Fruit fly (Drosophila melanogaster) whole organism, embryonic: ENCODE results near the gene Rab18.
A peak's percentile ranks its signal among the peaks of the same experiment; 100 is the strongest.

Experiments
- Ada2b ChIP-seq: fragments of 200-800 bp; sonication (Bioruptor generic); IDR thresholded peaks from 2 replicates; pipeline ENCODE4 v1.3.6; 2022; ENCODE audit warnings: missing biosample characterization, missing genetic modification characterization
- CG10147 ChIP-seq: fragments of 200-800 bp; sonication (Bioruptor generic); optimal IDR thresholded peaks from 2 replicates; lab custom pipeline; 2019; ENCODE audit warnings: missing biosample characterization, mild to moderate bottlenecking, missing genetic modification characterization, moderate library complexity
- CG10565 ChIP-seq: fragments of 200-800 bp; sonication (Bioruptor generic); optimal IDR thresholded peaks from 3 replicates; lab custom pipeline; 2016; ENCODE audit warnings: missing biosample characterization, mild to moderate bottlenecking, missing genetic modification characterization
- CG11560 ChIP-seq: fragments of 200-800 bp; sonication (Bioruptor generic); IDR thresholded peaks from 3 replicates; pipeline ENCODE4 v1.3.6; 2022; ENCODE audit warnings: missing biosample characterization, missing genetic modification characterization
- CG13287 ChIP-seq: fragments of 200-800 bp; sonication (Bioruptor generic); IDR thresholded peaks from 2 replicates; pipeline ENCODE4 v1.3.6; 2022; ENCODE audit warnings: missing biosample characterization, missing genetic modification characterization; ENCODE audit not compliant: partially characterized antibody
- CG14050 ChIP-seq: fragments of 200-800 bp; sonication (Bioruptor generic); IDR thresholded peaks from 3 replicates; pipeline ENCODE4 v1.3.6; 2022; ENCODE audit warnings: missing biosample characterization, missing genetic modification characterization
- CG14710 ChIP-seq: fragments of 200-800 bp; sonication (Bioruptor generic); optimal IDR thresholded peaks from 3 replicates; lab custom pipeline; 2019; ENCODE audit warnings: missing biosample characterization, mild to moderate bottlenecking, missing genetic modification characterization, moderate library complexity
- CG15696 ChIP-seq: fragments of 200-800 bp; sonication (Bioruptor generic); optimal IDR thresholded peaks from 2 replicates; lab custom pipeline; 2019; ENCODE audit warnings: missing biosample characterization, mild to moderate bottlenecking, missing genetic modification characterization, moderate library complexity
- CG16779 ChIP-seq: fragments of 200-800 bp; sonication (Bioruptor generic); IDR thresholded peaks from 2 replicates; pipeline ENCODE4 v1.3.6; 2022; ENCODE audit warnings: missing biosample characterization, missing genetic modification characterization
- CG17361 ChIP-seq: fragments of 200-800 bp; sonication (Bioruptor generic); IDR thresholded peaks from 3 replicates; pipeline ENCODE4 v1.3.6; 2022; ENCODE audit warnings: missing biosample characterization, missing genetic modification characterization
- CG17802 ChIP-seq: fragments of 200-800 bp; sonication (Bioruptor generic); optimal IDR thresholded peaks from 2 replicates; lab custom pipeline; 2018; ENCODE audit warnings: missing biosample characterization, mild to moderate bottlenecking, missing genetic modification characterization, moderate library complexity
- CG17829 ChIP-seq: fragments of 200-800 bp; optimal IDR thresholded peaks from 2 replicates; lab custom pipeline; 2019; ENCODE audit warnings: missing biosample characterization, mild to moderate bottlenecking, missing genetic modification characterization, moderate library complexity
- CG2199 ChIP-seq: fragments of 200-800 bp; sonication (Bioruptor generic); IDR thresholded peaks from 3 replicates; pipeline ENCODE4 v1.3.6; 2022; ENCODE audit warnings: missing biosample characterization, missing genetic modification characterization
- CG31441 ChIP-seq: fragments of 200-800 bp; sonication (Bioruptor generic); IDR thresholded peaks from 2 replicates; pipeline ENCODE4 v1.3.6; 2022; ENCODE audit warnings: missing biosample characterization, missing genetic modification characterization
- CG33213 ChIP-seq: fragments of 200-800 bp; sonication (Bioruptor generic); optimal IDR thresholded peaks from 3 replicates; lab custom pipeline; 2016; ENCODE audit warnings: missing biosample characterization, missing genetic modification characterization
- CG5180 ChIP-seq: fragments of 200-800 bp; sonication (Bioruptor generic); optimal IDR thresholded peaks from 3 replicates; lab custom pipeline; 2017; ENCODE audit warnings: missing biosample characterization, missing genetic modification characterization, mild to moderate bottlenecking, moderate library complexity, missing genetic modification reagents
- CG6791 ChIP-seq: fragments of 200-800 bp; sonication (Bioruptor generic); IDR thresholded peaks from 3 replicates; pipeline ENCODE4 v1.3.6; 2022; ENCODE audit warnings: missing biosample characterization, missing genetic modification characterization; ENCODE audit not compliant: partially characterized antibody
- CG8290 ChIP-seq, 3 experiments: fragments of 200-800 bp; sonication (Bioruptor generic); optimal IDR thresholded peaks; 2 replicates each; lab custom pipeline; 2016 to 2019; ENCODE audit warnings: missing biosample characterization in 3 of 3, missing genetic modification characterization in 3 of 3, mild to moderate bottlenecking in 2 of 3, moderate library complexity in 1 of 3
- CG8478 ChIP-seq: fragments of >200 bp; optimal IDR thresholded peaks from 2 replicates; lab custom pipeline; 2018
- Dp ChIP-seq: fragments of 200-800 bp; sonication (Bioruptor generic); optimal IDR thresholded peaks from 2 replicates; lab custom pipeline; 2018; ENCODE audit warnings: missing biosample characterization, mild to moderate bottlenecking, missing genetic modification characterization, moderate library complexity
- Dref ChIP-seq: fragments of 200-800 bp; sonication (Bioruptor generic); IDR thresholded peaks from 2 replicates; pipeline ENCODE4 v1.3.6; 2022; ENCODE audit warnings: missing biosample characterization, missing genetic modification characterization
- Ets65A ChIP-seq: fragments of 200-800 bp; sonication (Bioruptor generic); peaks from one replicate; lab custom pipeline; 2016; ENCODE audit warnings: missing biosample characterization, missing genetic modification characterization
- H2.0 ChIP-seq: fragments of 200-800 bp; sonication (Bioruptor generic); IDR thresholded peaks from 2 replicates; pipeline ENCODE4 v1.3.6; 2022; ENCODE audit warnings: missing biosample characterization, missing genetic modification characterization
- Hr78 ChIP-seq, 2 experiments: fragments of 200-800 bp in 1 of 2; fragments of >200 bp in 1 of 2; sonication (Bioruptor generic) in 1 of 2; optimal IDR thresholded peaks; 2 replicates each; lab custom pipeline; 2017 to 2019; ENCODE audit warnings: missing biosample characterization in 2 of 2, missing genetic modification characterization in 2 of 2, mild to moderate bottlenecking in 1 of 2, moderate library complexity in 1 of 2
- Lim3 ChIP-seq: fragments of 200-800 bp; sonication (Bioruptor generic); IDR thresholded peaks from 2 replicates; pipeline ENCODE4 v1.3.6; 2022; ENCODE audit warnings: missing biosample characterization, missing genetic modification characterization
- NC2α ChIP-seq: fragments of 200-800 bp; sonication (Bioruptor generic); optimal IDR thresholded peaks from 2 replicates; lab custom pipeline; 2016; ENCODE audit warnings: missing biosample characterization, missing genetic modification characterization
- Nf-YB ChIP-seq: fragments of 200-800 bp; sonication (Bioruptor generic); optimal IDR thresholded peaks from 3 replicates; lab custom pipeline; 2019; ENCODE audit warnings: missing biosample characterization, mild to moderate bottlenecking, missing genetic modification characterization, moderate library complexity
- Sox102F ChIP-seq: fragments of 200-800 bp; sonication (Bioruptor generic); optimal IDR thresholded peaks from 2 replicates; lab custom pipeline; 2018; ENCODE audit warnings: missing biosample characterization, mild to moderate bottlenecking, missing genetic modification characterization, moderate library complexity
- az2 ChIP-seq: fragments of 200-800 bp; sonication (Bioruptor generic); optimal IDR thresholded peaks from 3 replicates; lab custom pipeline; 2016; ENCODE audit warnings: missing biosample characterization, missing genetic modification characterization
- br ChIP-seq: fragments of >200 bp; optimal IDR thresholded peaks from 2 replicates; lab custom pipeline; 2017
- chinmo ChIP-seq: fragments of 200-800 bp; sonication (Bioruptor generic); IDR thresholded peaks from 4 replicates; pipeline ENCODE4 v1.3.6; 2022; ENCODE audit warnings: missing biosample characterization, missing genetic modification characterization; ENCODE audit not compliant: partially characterized antibody
- dimm ChIP-seq: fragments of 200-800 bp; sonication (Bioruptor generic); IDR thresholded peaks from 2 replicates; pipeline ENCODE4 v1.3.6; 2022; ENCODE audit warnings: missing biosample characterization, missing genetic modification characterization
- dmrt99B ChIP-seq: fragments of 200-800 bp; sonication (Bioruptor generic); optimal IDR thresholded peaks from 2 replicates; lab custom pipeline; 2018; ENCODE audit warnings: missing biosample characterization, mild to moderate bottlenecking, missing genetic modification characterization, moderate library complexity
- esg ChIP-seq: fragments of 200-800 bp; sonication (Bioruptor generic); conservative IDR thresholded peaks from 2 replicates; pipeline ENCODE4 v1.3.6; 2022; ENCODE audit warnings: missing biosample characterization, missing genetic modification characterization
- ewg ChIP-seq: fragments of 200-800 bp; sonication (Bioruptor generic); optimal IDR thresholded peaks from 3 replicates; lab custom pipeline; 2017; ENCODE audit warnings: mild to moderate bottlenecking, missing biosample characterization, missing genetic modification reagents, missing genetic modification characterization
- lab ChIP-seq: fragments of 200-800 bp; sonication (Bioruptor generic); optimal IDR thresholded peaks from 3 replicates; lab custom pipeline; 2017; ENCODE audit warnings: missing biosample characterization, missing genetic modification characterization, mild to moderate bottlenecking, moderate library complexity, missing genetic modification reagents
- nau ChIP-seq: fragments of 200-800 bp; sonication (Bioruptor generic); optimal IDR thresholded peaks from 3 replicates; lab custom pipeline; 2017; ENCODE audit warnings: missing biosample characterization, mild to moderate bottlenecking, missing genetic modification characterization, missing genetic modification reagents
- onecut ChIP-seq: fragments of 200-800 bp; sonication (Bioruptor generic); IDR thresholded peaks from 2 replicates; pipeline ENCODE4 v1.3.6; 2022; ENCODE audit warnings: missing biosample characterization, missing genetic modification characterization
- p53 ChIP-seq: fragments of 200-800 bp; sonication (Bioruptor generic); optimal IDR thresholded peaks from 2 replicates; lab custom pipeline; 2016; ENCODE audit warnings: missing biosample characterization, missing genetic modification characterization
- pan ChIP-seq, 4 experiments: fragments of >200 bp in 3 of 4; fragments of 200-800 bp in 1 of 4; sonication (Bioruptor generic) in 1 of 4; optimal IDR thresholded peaks in 3 of 4; IDR thresholded peaks in 1 of 4; 2 replicates each; pipeline versions ENCODE4 v1.3.6 to Lab custom; 2017 to 2022; ENCODE audit warnings: missing biosample characterization in 2 of 4, missing genetic modification characterization in 2 of 4, mixed read lengths in 1 of 4
- pita ChIP-seq: fragments of 200-800 bp; sonication (Bioruptor generic); optimal IDR thresholded peaks from 2 replicates; lab custom pipeline; 2017; ENCODE audit warnings: missing biosample characterization, mild to moderate bottlenecking, missing genetic modification characterization
- salm ChIP-seq: fragments of 200-800 bp; sonication (Bioruptor generic); optimal IDR thresholded peaks from 2 replicates; lab custom pipeline; 2018; ENCODE audit warnings: missing biosample characterization, mild to moderate bottlenecking, missing genetic modification characterization
- sc ChIP-seq, 3 experiments: fragments of >200 bp in 2 of 3; fragments of 200-800 bp in 1 of 3; sonication (Bioruptor generic) in 1 of 3; optimal IDR thresholded peaks; 2 replicates in 2 of 3; 3 replicates in 1 of 3; lab custom pipeline; 2017; ENCODE audit warnings: mild to moderate bottlenecking in 1 of 3, missing biosample characterization in 1 of 3, missing genetic modification characterization in 1 of 3, missing genetic modification reagents in 1 of 3
- sim ChIP-seq: fragments of 200-800 bp; sonication (Bioruptor generic); IDR thresholded peaks from 2 replicates; pipeline ENCODE4 v1.3.6; 2022; ENCODE audit warnings: missing biosample characterization, missing genetic modification characterization
- sr ChIP-seq: fragments of 200-800 bp; sonication (Bioruptor generic); IDR thresholded peaks from 3 replicates; pipeline ENCODE4 v1.3.6; 2022; ENCODE audit warnings: missing biosample characterization, missing genetic modification characterization
- stc ChIP-seq: fragments of 200-800 bp; sonication (Bioruptor generic); IDR thresholded peaks from 2 replicates; pipeline ENCODE4 v1.3.6; 2022; ENCODE audit warnings: missing biosample characterization, missing genetic modification characterization
- vfl ChIP-seq: fragments of 200-800 bp; sonication (Bioruptor generic); optimal IDR thresholded peaks from 2 replicates; lab custom pipeline; 2016; ENCODE audit warnings: missing biosample characterization, missing genetic modification characterization
- wek ChIP-seq: fragments of 200-800 bp; sonication (Bioruptor generic); optimal IDR thresholded peaks from 3 replicates; lab custom pipeline; 2018; ENCODE audit warnings: missing biosample characterization, mild to moderate bottlenecking, missing genetic modification characterization, moderate library complexity

Rab18 gene

dm6 chrX:5689417-5690215 lies 18.0 kb upstream of the Rab18 start, which contains the start of the genes PGAP1 and cv (continued):
- TF ChIP-seq pan (optimal IDR thresholded peaks at IDR 0.05; lab: Kevin White, UChicago) (no peak), pan (GFP tag; optimal IDR thresholded peaks at IDR 0.05 in 1 of 2, IDR thresholded peaks at IDR 0.05 in 1 of 2) (no peak), CG17361 (GFP tag; lab: Robert Waterston, UW) (peak; percentile 73; the same call in 2 of the 3 replicates), Dref (GFP tag; lab: Robert Waterston, UW) (peak; percentile 80), onecut (no peak), CG6791 (GFP tag; lab: Robert Waterston, UW) (peak; percentile 84), ewg (GFP tag; lab: Kevin White, UChicago) (no peak), CG5180 (GFP tag; lab: Kevin White, UChicago) (peak; percentile 60), dmrt99B (tag; lab: Kevin White, UChicago) (no peak), salm (tag; lab: Kevin White, UChicago) (no peak), lab (no peak), Lim3 (GFP tag; lab: Robert Waterston, UW) (no peak), br (lab: Kevin White, UChicago) (no peak), sc (optimal IDR thresholded peaks at IDR 0.05; lab: Kevin White, UChicago) (no peak), sc (GFP tag; optimal IDR thresholded peaks at IDR 0.05; lab: Kevin White, UChicago) (no peak), sr (no peak), CG31441 (GFP tag; lab: Robert Waterston, UW) (peak; percentile 65; the same call in 1 of the 2 replicates), CG2199 (GFP tag; lab: Robert Waterston, UW) (no peak), CG8478 (lab: Kevin White, UChicago) (peak; percentile 76), wek (GFP tag; lab: Kevin White, UChicago) (no peak), p53 (GFP tag; lab: Kevin White, UChicago) (no peak), vfl (GFP tag; lab: Kevin White, UChicago) (no peak), nau (GFP tag; lab: Kevin White, UChicago) (no peak), CG17829 (tag; lab: Kevin White, UChicago) (peak; percentile 20), az2 (GFP tag; lab: Kevin White, UChicago) (peak; percentile 30), CG11560 (tag; lab: Robert Waterston, UW) (peak; percentile 96), CG33213 (GFP tag; lab: Kevin White, UChicago) (no peak), sim (GFP tag; lab: Robert Waterston, UW) (no peak), CG14050 (no peak), pita (GFP tag; lab: Kevin White, UChicago) (no peak), dimm (no peak), NC2α (GFP tag; lab: Kevin White, UChicago) (no peak), Hr78 (GFP tag; optimal IDR thresholded peaks at IDR 0.05; lab: Kevin White, UChicago) (no peak), CG17802 (tag; lab: Kevin White, UChicago) (no peak), Nf-YB (GFP tag; lab: Kevin White, UChicago) (no peak), CG16779 (GFP tag; lab: Robert Waterston, UW) (no peak), esg (no peak), Ets65A (GFP tag; lab: Kevin White, UChicago) (peak; percentile 75), Dp (GFP tag; lab: Kevin White, UChicago) (peak; percentile 15), stc (no peak), CG10565 (no peak), CG14710 (tag; lab: Kevin White, UChicago) (peak; percentile 50), CG8290 (GFP tag; optimal IDR thresholded peaks at IDR 0.05; lab: Kevin White, UChicago) (no peak), CG8290 (tag; optimal IDR thresholded peaks at IDR 0.05; lab: Kevin White, UChicago) (no peak), CG13287 (GFP tag; lab: Robert Waterston, UW) (peak; percentile 80), Sox102F (GFP tag; lab: Kevin White, UChicago) (peak; percentile 14), CG10147 (GFP tag; lab: Kevin White, UChicago) (no peak), H2.0 (no peak), Ada2b (GFP tag; lab: Robert Waterston, UW) (no peak), chinmo (peak; percentile 70; the same call in 1 of the 4 replicates), CG15696 (no peak)
